Worm (Caenorhabditis elegans): Measurements from ENCODE around the gene txt-9.
A peak's percentile ranks its signal among the peaks of the same experiment; 100 is the strongest.
"Not testable (repeated sequence)": the region's sequence is repeated elsewhere in the genome, so short reads cannot be mapped to it uniquely, and the experiment has no call there.

txt-9 gene

DNA sequence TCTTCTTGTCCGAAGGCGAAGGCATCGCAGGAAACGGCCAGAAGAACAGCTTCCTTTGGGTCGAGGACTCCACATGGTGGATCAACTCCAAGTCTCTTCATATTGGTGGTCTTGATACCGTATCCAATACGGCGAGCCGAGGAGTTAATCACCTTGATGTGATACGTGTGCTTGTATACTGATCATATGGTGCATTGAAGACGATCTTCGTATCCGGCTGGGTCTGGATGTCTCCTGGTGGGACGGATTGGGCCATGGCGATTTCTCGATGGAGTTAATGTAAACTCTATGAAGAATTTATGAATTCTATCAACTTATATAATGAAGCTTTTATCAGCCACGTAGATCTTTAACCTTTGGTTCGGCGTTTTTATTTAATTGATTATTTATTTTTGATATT lies 29.6 kb downstream of the txt-9 start, which contains the start of gene msp-74:
Gene msp-74, minus strand, starts transcription at position 101 of the 400 bp plus-strand sequence.
- TF ChIP-seq sma-3 (GFP tag; optimal IDR thresholded peaks at IDR 0.05); fos-1 (tag; optimal IDR thresholded peaks at IDR 0.05); dmd-4 (tag; optimal IDR thresholded peaks at IDR 0.05): not testable (repeated sequence)

DNA sequence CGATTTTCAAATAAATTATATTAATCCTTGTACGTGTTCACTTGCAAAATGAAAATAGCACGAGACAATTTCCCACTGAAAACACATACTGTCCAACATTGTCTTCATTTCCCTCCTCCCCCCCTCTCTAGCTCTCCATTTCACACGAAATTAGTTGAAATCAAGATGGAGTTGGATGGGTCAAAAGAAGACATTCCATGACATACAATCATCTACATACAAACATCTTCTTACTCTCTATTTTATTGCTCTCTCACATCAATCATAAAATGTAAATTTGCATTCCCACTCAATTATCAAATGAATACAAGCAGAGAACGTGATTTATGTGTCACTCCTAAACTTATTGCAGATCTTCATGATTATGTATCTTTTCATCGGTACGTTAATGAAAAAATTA lies 30.1 kb downstream of the txt-9 start, which contains the start of gene srsy-1:
Gene srsy-1, plus strand, starts transcription at position 301 of the 400 bp plus-strand sequence.
- TF ChIP-seq nhr-237 (tag; optimal IDR thresholded peaks at IDR 0.05): no peak
- TF ChIP-seq mab-5 (tag; optimal IDR thresholded peaks at IDR 0.05): no peak
- TF ChIP-seq nhr-21 (tag; optimal IDR thresholded peaks at IDR 0.05): no peak
- no peak for TF ChIP-seq lsy-2 (tag; optimal IDR thresholded peaks at IDR 0.05)
- no peak for TF ChIP-seq nhr-25 (tag; optimal IDR thresholded peaks at IDR 0.05)
- TF ChIP-seq egl-27 (tag; optimal IDR thresholded peaks at IDR 0.05): no peak
- no peak for TF ChIP-seq sem-4 (tag; optimal IDR thresholded peaks at IDR 0.05)
- TF ChIP-seq F13H6.1 (tag; optimal IDR thresholded peaks at IDR 0.05): no peak
- no peak for TF ChIP-seq unc-62 (GFP tag; optimal IDR thresholded peaks at IDR 0.05)
- TF ChIP-seq ceh-82 (tag; optimal IDR thresholded peaks at IDR 0.05): no peak
- TF ChIP-seq sma-9 (GFP tag; optimal IDR thresholded peaks at IDR 0.05): no peak
- TF ChIP-seq sma-9 (tag; optimal IDR thresholded peaks at IDR 0.05): no peak
- TF ChIP-seq crh-2 (tag; optimal IDR thresholded peaks at IDR 0.05): no peak
- TF ChIP-seq mdl-1 (tag; optimal IDR thresholded peaks at IDR 0.05): no peak
- no peak for TF ChIP-seq snpc-4 (tag; optimal IDR thresholded peaks at IDR 0.05)
- no peak for TF ChIP-seq skn-1 (tag; optimal IDR thresholded peaks at IDR 0.05)
- no peak for TF ChIP-seq nhr-77 (tag; optimal IDR thresholded peaks at IDR 0.05)
- no peak for TF ChIP-seq alr-1 (tag; optimal IDR thresholded peaks at IDR 0.05)

DNA sequence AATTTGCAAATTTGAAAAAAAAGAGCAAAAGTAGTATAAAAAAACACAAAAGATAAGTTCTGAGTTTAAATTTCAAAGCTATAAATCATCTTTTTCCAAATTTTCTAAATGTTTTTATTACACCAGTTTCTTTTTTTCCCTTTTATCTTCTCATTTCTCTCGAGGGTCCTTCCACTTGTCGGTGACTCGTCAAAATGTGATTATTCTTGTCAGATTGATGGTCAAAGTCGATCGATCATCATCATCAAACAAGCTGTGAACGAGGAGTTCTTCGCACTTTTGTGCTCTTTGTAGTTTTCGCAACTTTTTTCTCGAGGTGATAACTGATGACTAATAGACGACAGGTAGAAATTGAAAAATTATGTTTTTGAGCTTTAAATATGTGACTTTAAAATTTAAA lies 35.0 kb downstream of the txt-9 start:
- TF ChIP-seq unc-62 (GFP tag; optimal IDR thresholded peaks at IDR 0.05) (peak; percentile 7), ceh-82 (tag; optimal IDR thresholded peaks at IDR 0.05) (no peak)

DNA sequence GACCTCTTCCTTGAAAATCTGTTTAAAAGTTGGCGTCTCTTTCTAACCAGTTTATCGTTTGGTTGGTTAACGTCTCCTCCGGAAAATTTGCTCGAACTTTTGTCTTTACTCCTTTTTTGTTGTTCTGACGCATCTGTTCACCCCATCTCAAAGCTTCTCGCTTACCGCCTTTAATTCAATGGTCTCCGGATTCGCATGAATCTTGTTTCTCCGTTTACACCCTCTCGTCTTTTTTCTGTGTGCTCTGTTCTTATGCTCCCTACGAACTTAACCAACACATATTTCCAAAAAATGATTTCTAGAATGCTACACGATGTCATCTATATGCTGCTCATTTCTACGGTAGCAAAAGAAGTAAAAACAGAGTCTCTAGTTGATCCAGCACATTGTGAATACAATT lies 44.5 kb downstream of the txt-9 start, which contains the start of gene lgc-56:
Gene lgc-56, plus strand, starts transcription at position 301 of the 400 bp plus-strand sequence.
- TF ChIP-seq mdl-1 (tag; optimal IDR thresholded peaks at IDR 0.05) (no peak), R02D3.7 (tag; optimal IDR thresholded peaks at IDR 0.05) (no peak), aly-2 (tag; optimal IDR thresholded peaks at IDR 0.05) (no peak), fos-1 (tag; optimal IDR thresholded peaks at IDR 0.05) (no peak), elt-1 (tag; optimal IDR thresholded peaks at IDR 0.05) (no peak), nhr-11 (tag; optimal IDR thresholded peaks at IDR 0.05) (no peak), nhr-12 (tag; optimal IDR thresholded peaks at IDR 0.05) (no peak), snpc-4 (tag; optimal IDR thresholded peaks at IDR 0.05) (no peak), unc-62 (GFP tag; optimal IDR thresholded peaks at IDR 0.05) (no peak), ztf-4 (tag; optimal IDR thresholded peaks at IDR 0.05) (no peak)

DNA sequence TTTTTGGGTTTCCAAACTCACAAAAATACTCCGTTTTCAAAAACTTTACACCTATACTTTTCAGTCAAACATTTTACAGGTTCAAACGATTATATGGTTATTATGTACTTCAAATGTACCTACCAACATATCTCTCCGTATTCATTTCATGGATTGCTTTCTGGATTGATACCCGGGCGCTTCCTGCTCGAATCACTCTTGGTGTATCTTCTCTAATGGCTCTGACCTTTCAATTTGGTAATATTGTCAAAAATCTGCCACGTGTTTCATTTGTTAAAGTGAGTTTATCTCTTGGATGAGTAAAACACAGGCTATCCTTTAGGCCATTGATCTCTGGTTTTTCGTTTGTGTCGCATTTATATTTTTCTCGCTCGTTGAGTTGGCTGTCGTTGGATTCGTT lies 46.2 kb downstream of the txt-9 start:
- TF ChIP-seq aly-2 (tag; optimal IDR thresholded peaks at IDR 0.05) (no peak), nhr-10 (tag; optimal IDR thresholded peaks at IDR 0.05) (no peak), lin-11 (tag; optimal IDR thresholded peaks at IDR 0.05) (no peak), egl-27 (tag; optimal IDR thresholded peaks at IDR 0.05) (no peak), fos-1 (tag; optimal IDR thresholded peaks at IDR 0.05) (no peak), alr-1 (tag; optimal IDR thresholded peaks at IDR 0.05) (no peak), C34F6.9 (tag; optimal IDR thresholded peaks at IDR 0.05) (no peak), lin-39 (tag; optimal IDR thresholded peaks at IDR 0.05) (no peak), peb-1 (tag; optimal IDR thresholded peaks at IDR 0.05) (no peak), nhr-237 (tag; optimal IDR thresholded peaks at IDR 0.05) (no peak), blmp-1 (tag; optimal IDR thresholded peaks at IDR 0.05; ENCODE audit: insufficient read depth) (no peak), elt-1 (tag; optimal IDR thresholded peaks at IDR 0.05) (no peak), unc-55 (GFP tag; optimal IDR thresholded peaks at IDR 0.05) (no peak), zag-1 (tag; optimal IDR thresholded peaks at IDR 0.05) (no peak), F13H6.1 (tag; optimal IDR thresholded peaks at IDR 0.05) (no peak), dmd-4 (tag; optimal IDR thresholded peaks at IDR 0.05) (no peak), nhr-21 (tag; optimal IDR thresholded peaks at IDR 0.05) (no peak), nhr-12 (tag; optimal IDR thresholded peaks at IDR 0.05) (no peak), snpc-4 (tag; optimal IDR thresholded peaks at IDR 0.05) (no peak), nhr-6 (tag; optimal IDR thresholded peaks at IDR 0.05) (no peak)
